Fruit fly (Drosophila melanogaster) whole organism, wandering third instar larva: ENCODE measurements around the gene CG9997.

ENCODE experiments used
- Abd-B ChIP-seq: fragments of >200 bp; optimal IDR thresholded peaks from 2 replicates; lab custom pipeline; 2017; ENCODE audit warnings: missing biosample characterization, missing genetic modification characterization
- CG32264 ChIP-seq: fragments of 200-800 bp; sonication (Bioruptor generic); optimal IDR thresholded peaks from 2 replicates; lab custom pipeline; 2016; ENCODE audit warnings: missing biosample characterization, missing genetic modification characterization
- CrebA ChIP-seq: fragments of 200-800 bp; sonication (Bioruptor generic); optimal IDR thresholded peaks from 2 replicates; lab custom pipeline; 2016; ENCODE audit warnings: missing biosample characterization, mild to moderate bottlenecking, missing genetic modification characterization, borderline replicate concordance
- Dfd ChIP-seq: fragments of >200 bp; optimal IDR thresholded peaks from 2 replicates; lab custom pipeline; 2017; ENCODE audit warnings: missing biosample characterization, missing genetic modification characterization
- Dif ChIP-seq: fragments of 200-275, 200-300 bp; sonication (Bioruptor generic); optimal IDR thresholded peaks from 2 replicates; lab custom pipeline; 2018; ENCODE audit warnings: missing biosample characterization, missing genetic modification characterization; ENCODE audit not compliant: partially characterized antibody
- GATAd ChIP-seq: sonication (Bioruptor generic); optimal IDR thresholded peaks from 2 replicates; lab custom pipeline; 2016; ENCODE audit warnings: missing biosample characterization, missing genetic modification characterization
- Hnf4 ChIP-seq: fragments of 200-800 bp; sonication (Bioruptor generic); optimal IDR thresholded peaks from 2 replicates; lab custom pipeline; 2016; ENCODE audit warnings: missing biosample characterization, mild to moderate bottlenecking, missing genetic modification characterization
- Hr78 ChIP-seq: fragments of >200 bp; optimal IDR thresholded peaks from 2 replicates; lab custom pipeline; 2017; ENCODE audit warnings: missing biosample characterization, missing genetic modification characterization
- Hr83 ChIP-seq: fragments of 200-300 bp; sonication (Bioruptor generic); optimal IDR thresholded peaks from 2 replicates; lab custom pipeline; 2016; ENCODE audit warnings: missing biosample characterization, mild to moderate bottlenecking, missing genetic modification characterization, moderate library complexity; ENCODE audit not compliant: poor library complexity, severe bottlenecking
- Jra ChIP-seq: sonication (Bioruptor generic); optimal IDR thresholded peaks from 2 replicates; lab custom pipeline; 2016; ENCODE audit warnings: missing biosample characterization, missing genetic modification characterization
- Mio ChIP-seq: sonication (Bioruptor generic); optimal IDR thresholded peaks from 2 replicates; lab custom pipeline; 2016; ENCODE audit warnings: missing biosample characterization, missing genetic modification characterization
- Myc ChIP-seq: fragments of >200 bp; optimal IDR thresholded peaks from 2 replicates; lab custom pipeline; 2017
- N ChIP-seq: fragments of >200 bp; optimal IDR thresholded peaks from 2 replicates; lab custom pipeline; 2018; ENCODE audit warnings: missing biosample characterization, missing external identifiers, missing genetic modification characterization
- OdsH ChIP-seq: fragments of 200-800 bp; sonication (Bioruptor generic); optimal IDR thresholded peaks from 2 replicates; lab custom pipeline; 2016; ENCODE audit warnings: missing biosample characterization, mild to moderate bottlenecking, missing genetic modification characterization
- Rel ChIP-seq, 2 experiments: fragments of 200-800 bp; sonication (Bioruptor generic) in 1 of 2; optimal IDR thresholded peaks; 2 replicates in 1 of 2; 3 replicates in 1 of 2; lab custom pipeline; 2016 to 2019; ENCODE audit warnings: mild to moderate bottlenecking in 2 of 2, missing biosample characterization in 2 of 2, missing genetic modification characterization in 2 of 2, moderate library complexity in 1 of 2
- Sp1 ChIP-seq: fragments of 200-800 bp; sonication (Bioruptor generic); optimal IDR thresholded peaks from 3 replicates; lab custom pipeline; 2019; ENCODE audit warnings: missing biosample characterization, mild to moderate bottlenecking, missing genetic modification characterization, moderate library complexity
- br ChIP-seq: fragments of 200-800 bp; sonication (Bioruptor generic); optimal IDR thresholded peaks from 2 replicates; lab custom pipeline; 2016; ENCODE audit warnings: missing biosample characterization, missing genetic modification characterization
- dl ChIP-seq, 2 experiments: fragments of 175-275, 200-275 bp in 1 of 2; fragments of 200-275 bp in 1 of 2; sonication (Bioruptor generic); optimal IDR thresholded peaks; lab custom pipeline; 2018; ENCODE audit warnings: mild to moderate bottlenecking in 2 of 2, missing biosample characterization in 2 of 2, missing genetic modification characterization in 2 of 2, moderate library complexity in 2 of 2; ENCODE audit not compliant: partially characterized antibody in 2 of 2, insufficient read depth in 1 of 2
- dmrt93B ChIP-seq: fragments of 200-800 bp; sonication (Bioruptor generic); optimal IDR thresholded peaks from 2 replicates; lab custom pipeline; 2018; ENCODE audit warnings: missing biosample characterization, mild to moderate bottlenecking, missing genetic modification characterization
- dsf ChIP-seq: sonication (Bioruptor generic); optimal IDR thresholded peaks from 2 replicates; lab custom pipeline; 2016; ENCODE audit warnings: missing biosample characterization, missing genetic modification characterization, borderline replicate concordance
- ey ChIP-seq: fragments of 200-800 bp; sonication (Bioruptor generic); optimal IDR thresholded peaks from 2 replicates; lab custom pipeline; 2016; ENCODE audit warnings: missing biosample characterization, missing genetic modification characterization
- foxo ChIP-seq, 2 experiments: fragments of 200-800 bp; sonication (Bioruptor generic); optimal IDR thresholded peaks; 2 replicates in 1 of 2; 3 replicates in 1 of 2; lab custom pipeline; 2016 to 2017; ENCODE audit warnings: missing biosample characterization in 2 of 2, missing genetic modification characterization in 2 of 2
- fru ChIP-seq: fragments of 200-800 bp; sonication (Bioruptor generic); optimal IDR thresholded peaks from 3 replicates; lab custom pipeline; 2016; ENCODE audit warnings: missing biosample characterization, mild to moderate bottlenecking, missing genetic modification characterization
- h ChIP-seq: fragments of 200-800 bp; sonication (Bioruptor generic); optimal IDR thresholded peaks from 3 replicates; lab custom pipeline; 2016; ENCODE audit warnings: missing biosample characterization, mild to moderate bottlenecking, missing genetic modification characterization
- jim ChIP-seq: fragments of 175-275, 200-325 bp; sonication (Bioruptor generic); optimal IDR thresholded peaks from 2 replicates; lab custom pipeline; 2016; ENCODE audit warnings: missing biosample characterization, mild to moderate bottlenecking, missing genetic modification characterization
- lola ChIP-seq: fragments of >200 bp; optimal IDR thresholded peaks from 2 replicates; lab custom pipeline; 2017; ENCODE audit warnings: missing biosample characterization, missing genetic modification characterization
- pan ChIP-seq: fragments of >200 bp; optimal IDR thresholded peaks from 2 replicates; lab custom pipeline; 2017
- psq ChIP-seq: fragments of 200-800 bp; sonication (Bioruptor generic); optimal IDR thresholded peaks from 3 replicates; lab custom pipeline; 2017; ENCODE audit warnings: missing biosample characterization, mild to moderate bottlenecking, missing genetic modification characterization, moderate library complexity
- rgr ChIP-seq: fragments of 200-800 bp; sonication (Bioruptor generic); optimal IDR thresholded peaks from 3 replicates; lab custom pipeline; 2016; ENCODE audit warnings: missing biosample characterization, mild to moderate bottlenecking, missing genetic modification characterization
- sv ChIP-seq: fragments of 200-800 bp; sonication (Bioruptor generic); optimal IDR thresholded peaks from 3 replicates; lab custom pipeline; 2016; ENCODE audit warnings: missing biosample characterization, missing genetic modification characterization
- tai ChIP-seq: sonication (Bioruptor generic); optimal IDR thresholded peaks from 2 replicates; lab custom pipeline; 2016; ENCODE audit warnings: missing biosample characterization, missing genetic modification characterization
- usp ChIP-seq: fragments of >200 bp; optimal IDR thresholded peaks from 2 replicates; lab custom pipeline; 2017; ENCODE audit warnings: missing biosample characterization, missing genetic modification characterization
- woc ChIP-seq: sonication (Bioruptor generic); optimal IDR thresholded peaks from 2 replicates; lab custom pipeline; 2016; ENCODE audit warnings: missing biosample characterization, mild to moderate bottlenecking, missing genetic modification characterization

Gene CG9997

dm6 chr3R:28756879-28757278, at the start of gene CG9997:
TSS of gene CG9997 (minus strand) at chr3R:28756979.
- TF ChIP-seq N (GFP tag; lab: Kevin White, UChicago): no peak
- no peak for TF ChIP-seq Abd-B (GFP tag; lab: Kevin White, UChicago)
- no peak for TF ChIP-seq Myc (lab: Kevin White, UChicago)
- TF ChIP-seq psq: no peak
- TF ChIP-seq OdsH (GFP tag; lab: Kevin White, UChicago): no peak
- no peak for TF ChIP-seq Jra (GFP tag; lab: Kevin White, UChicago)
- TF ChIP-seq CrebA (GFP tag; lab: Kevin White, UChicago): no peak
- TF ChIP-seq, all 38 proteins: peak for 0

- TF ChIP-seq dl (GFP tag; optimal IDR thresholded peaks at IDR 0.05; lab: Kevin White, UChicago; ENCODE audit: insufficient read depth in 1 of 2, partially characterized antibody in 2 of 2) (no peak), Hr83 (GFP tag; lab: Kevin White, UChicago) (no peak), usp (no peak), rgr (GFP tag; lab: Kevin White, UChicago) (no peak), Mio (GFP tag; lab: Kevin White, UChicago) (no peak), GATAd (GFP tag; lab: Kevin White, UChicago) (no peak), Abd-B (GFP tag; lab: Kevin White, UChicago) (no peak)
These were observed 49.6 kb upstream of the CG9997 start, which contains the start of gene CheB98a for dm6 chr3R:28806402-28806801. TSS of gene CheB98a (plus strand) at chr3R:28806702.

dm6 chr3R:28805164-28805563, 48.4 kb upstream of the CG9997 start:
- TF ChIP-seq fru (GFP tag; lab: Kevin White, UChicago) (peak; percentile 26), foxo (GFP tag; optimal IDR thresholded peaks at IDR 0.05; lab: Kevin White, UChicago) (no peak)

dm6 chr3R:28790222-28790621, 33.4 kb upstream of the CG9997 start, which contains the start of gene intr:
TSS of gene intr (plus strand) at chr3R:28790522.
- no peak for TF ChIP-seq psq
- no peak for TF ChIP-seq CG32264 (GFP tag; lab: Kevin White, UChicago)
- TF ChIP-seq dsf (GFP tag; lab: Kevin White, UChicago): no peak
- TF ChIP-seq Hr78 (GFP tag; lab: Kevin White, UChicago): no peak
- no peak for TF ChIP-seq Hr83 (GFP tag; lab: Kevin White, UChicago)
- TF ChIP-seq GATAd (GFP tag; lab: Kevin White, UChicago): no peak
- no peak for TF ChIP-seq Jra (GFP tag; lab: Kevin White, UChicago)
- no peak for TF ChIP-seq dmrt93B (GFP tag; lab: Kevin White, UChicago)
- no peak for TF ChIP-seq tai (GFP tag; lab: Kevin White, UChicago)
- TF ChIP-seq lola (GFP tag; lab: Kevin White, UChicago): no peak
- TF ChIP-seq Myc (lab: Kevin White, UChicago): no peak
- TF ChIP-seq woc (GFP tag; lab: Kevin White, UChicago): no peak
- TF ChIP-seq h (GFP tag; lab: Kevin White, UChicago): no peak
- TF ChIP-seq usp: no peak
- no peak for TF ChIP-seq sv (GFP tag; lab: Kevin White, UChicago)
- TF ChIP-seq Hnf4: no peak
- no peak for TF ChIP-seq foxo (GFP tag; optimal IDR thresholded peaks at IDR 0.05; lab: Kevin White, UChicago)
- TF ChIP-seq fru (GFP tag; lab: Kevin White, UChicago): no peak
- TF ChIP-seq, all 38 proteins: peak for 0

- TF ChIP-seq pan (lab: Kevin White, UChicago) (no peak), Dif (no peak), Rel (GFP tag; optimal IDR thresholded peaks at IDR 0.05; lab: Kevin White, UChicago) (no peak), Rel (tag; optimal IDR thresholded peaks at IDR 0.05; lab: Kevin White, UChicago) (no peak), Hr83 (GFP tag; lab: Kevin White, UChicago) (no peak), ey (GFP tag; lab: Kevin White, UChicago) (no peak), tai (GFP tag; lab: Kevin White, UChicago) (no peak), fru (GFP tag; lab: Kevin White, UChicago) (no peak), Dfd (GFP tag; lab: Kevin White, UChicago) (no peak), Hnf4 (no peak), Hr78 (GFP tag; lab: Kevin White, UChicago) (no peak), lola (GFP tag; lab: Kevin White, UChicago) (no peak), Sp1 (GFP tag; lab: Kevin White, UChicago) (no peak), h (GFP tag; lab: Kevin White, UChicago) (no peak), jim (GFP tag; lab: Kevin White, UChicago) (no peak), br (no peak), Mio (GFP tag; lab: Kevin White, UChicago) (no peak)
These were observed 32.5 kb upstream of the CG9997 start, which contains the start of gene CG34295 for dm6 chr3R:28789317-28789716. TSS of gene CG34295 (plus strand) at chr3R:28789617.
